Fruit fly (Drosophila melanogaster): ENCODE data around the gene CG10300.

The CG10300 gene

DNA sequence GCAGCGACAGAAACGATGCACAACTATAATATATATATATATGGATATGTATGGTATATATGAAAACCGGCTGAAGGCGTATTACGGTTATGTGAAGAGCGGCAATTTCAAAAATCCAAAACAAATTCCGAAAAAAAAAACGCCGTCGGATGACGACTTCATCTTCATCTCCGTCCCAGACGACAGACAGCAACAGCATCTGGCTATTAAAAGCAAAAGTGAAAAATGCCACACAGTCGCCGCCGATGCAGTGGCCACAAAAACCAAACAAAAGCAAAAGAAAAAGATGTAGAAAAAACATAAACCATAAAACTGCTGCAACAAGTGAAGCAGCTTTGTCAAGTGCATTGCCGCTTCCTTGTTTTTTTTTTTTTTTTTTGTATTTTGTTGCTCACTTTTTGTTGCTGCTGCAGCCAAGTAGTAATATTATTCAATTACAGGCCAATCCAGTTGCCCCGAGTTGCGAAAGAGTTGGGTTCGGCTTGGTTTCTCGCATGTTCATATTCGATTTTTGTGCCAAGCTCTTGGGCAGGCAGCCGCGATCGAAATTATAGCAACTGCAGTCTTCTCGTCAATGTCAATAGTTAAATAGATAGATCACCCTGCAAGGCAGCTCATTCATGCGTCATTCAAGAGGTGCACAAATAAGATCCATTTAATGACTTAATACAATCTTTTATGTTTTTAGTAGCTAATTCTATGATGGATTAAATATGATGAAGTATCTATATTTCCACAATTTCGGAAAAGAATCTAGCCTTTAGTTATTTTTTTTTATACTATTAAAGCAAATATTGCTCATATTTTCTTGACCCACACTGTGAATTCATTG, 23.5 kb downstream of the CG10300 start (continued):
- TF ChIP-seq CG10631 (GFP tag; optimal IDR thresholded peaks at IDR 0.05) = no peak
- TF ChIP-seq CG31627 (GFP tag; optimal IDR thresholded peaks at IDR 0.05) = no peak
- no peak for TF ChIP-seq fd59A (GFP tag; optimal IDR thresholded peaks at IDR 0.05)
- peak; percentile 65 for TF ChIP-seq eg (GFP tag; IDR thresholded peaks at IDR 0.05)
- no peak for TF ChIP-seq Ets96B (tag; optimal IDR thresholded peaks at IDR 0.05)
- peak; percentile 19 for TF ChIP-seq Lpt (GFP tag; optimal IDR thresholded peaks at IDR 0.05)
- TF ChIP-seq CG7368 (GFP tag; optimal IDR thresholded peaks at IDR 0.05) = no peak
- TF ChIP-seq CG6163 (GFP tag; IDR thresholded peaks at IDR 0.05) = 0 out of 3 replicates have a peak, but pooled peaks have one; percentile 36
- no peak for TF ChIP-seq CG10669 (GFP tag; optimal IDR thresholded peaks at IDR 0.05)
- TF ChIP-seq CG15336 (GFP tag; IDR thresholded peaks at IDR 0.05) = peak; percentile 62
- TF ChIP-seq salr (GFP tag; optimal IDR thresholded peaks at IDR 0.05) = peak in 1 of 2 experiments; percentile 38
- peak; percentile 72 for TF ChIP-seq CG8119 (GFP tag; IDR thresholded peaks at IDR 0.05)
- TF ChIP-seq vri (GFP tag; optimal IDR thresholded peaks at IDR 0.05) = no peak
- peak; percentile 15 to 44 for TF ChIP-seq ss (GFP tag; optimal IDR thresholded peaks at IDR 0.05)
- TF ChIP-seq topi (GFP tag; optimal IDR thresholded peaks at IDR 0.05) = no peak
- TF ChIP-seq dac (GFP tag; optimal IDR thresholded peaks at IDR 0.05) = peak; percentile 21
- TF ChIP-seq CG6808 (GFP tag; optimal IDR thresholded peaks at IDR 0.05) = peak; percentile 14
- TF ChIP-seq fd85E (GFP tag; optimal IDR thresholded peaks at IDR 0.05) = no peak
- peak; percentile 29 for TF ChIP-seq CG4318 (GFP tag; optimal IDR thresholded peaks at IDR 0.05)
- no peak for TF ChIP-seq acj6 (GFP tag; optimal IDR thresholded peaks at IDR 0.05)
- TF ChIP-seq pdm3 (GFP tag; optimal IDR thresholded peaks at IDR 0.05) = peak; percentile 23

DNA sequence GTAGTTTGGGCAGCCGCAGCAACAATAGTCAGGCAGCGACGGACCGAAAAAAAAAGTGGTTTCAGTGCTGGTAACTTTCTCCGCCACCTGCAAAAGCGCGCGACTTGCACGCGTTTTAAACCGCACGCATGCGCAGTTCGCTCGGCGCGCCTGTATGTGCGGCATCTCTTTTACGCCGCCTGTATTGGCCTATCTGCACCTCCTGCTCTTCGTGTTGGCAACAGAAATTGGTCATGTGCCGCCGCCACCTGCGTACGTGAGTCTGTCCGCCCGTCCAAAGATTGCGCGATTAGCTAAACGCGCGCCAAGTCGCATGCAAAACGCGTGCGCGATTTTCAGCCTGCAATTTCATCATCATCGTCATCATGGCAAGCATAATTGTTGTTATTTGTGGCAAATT, 24.3 kb downstream of the CG10300 start:
- TF ChIP-seq Eip78C (GFP tag) (peak; percentile 36), CG10631 (GFP tag; optimal IDR thresholded peaks at IDR 0.05) (no peak), ss (GFP tag; optimal IDR thresholded peaks at IDR 0.05) (peak in 1 of 2 experiments; percentile 11), CG6163 (GFP tag; IDR thresholded peaks at IDR 0.05) (0 out of 3 replicates have a peak, but pooled peaks have one; percentile 10), CG31627 (GFP tag; optimal IDR thresholded peaks at IDR 0.05) (no peak), acj6 (GFP tag; optimal IDR thresholded peaks at IDR 0.05) (no peak), CG6792 (GFP tag; optimal IDR thresholded peaks at IDR 0.05) (no peak), Sox15 (GFP tag; optimal IDR thresholded peaks at IDR 0.05) (no peak)

DNA sequence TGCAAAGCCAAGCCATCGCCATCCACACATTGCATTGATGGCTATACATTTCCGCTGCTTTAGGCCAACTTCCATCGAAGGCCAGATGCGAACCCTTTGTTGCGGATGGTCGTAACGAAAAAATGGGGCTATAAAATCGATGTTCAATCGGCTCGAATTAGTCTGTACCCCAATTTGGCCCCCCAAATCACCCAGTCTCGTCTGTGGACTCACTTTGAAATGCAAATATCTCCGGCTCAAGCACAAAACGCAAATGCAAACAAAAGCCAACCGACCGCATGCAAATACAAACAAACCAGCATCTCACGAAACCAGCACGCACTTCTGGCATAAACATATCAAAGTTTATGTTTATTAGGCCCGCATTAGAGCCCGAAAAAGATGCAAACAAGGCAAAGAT, 25.0 kb downstream of the CG10300 start:
- TF ChIP-seq fkh (GFP tag; optimal IDR thresholded peaks at IDR 0.05) (peak; percentile 56), CG31627 (GFP tag; optimal IDR thresholded peaks at IDR 0.05) (no peak)

DNA sequence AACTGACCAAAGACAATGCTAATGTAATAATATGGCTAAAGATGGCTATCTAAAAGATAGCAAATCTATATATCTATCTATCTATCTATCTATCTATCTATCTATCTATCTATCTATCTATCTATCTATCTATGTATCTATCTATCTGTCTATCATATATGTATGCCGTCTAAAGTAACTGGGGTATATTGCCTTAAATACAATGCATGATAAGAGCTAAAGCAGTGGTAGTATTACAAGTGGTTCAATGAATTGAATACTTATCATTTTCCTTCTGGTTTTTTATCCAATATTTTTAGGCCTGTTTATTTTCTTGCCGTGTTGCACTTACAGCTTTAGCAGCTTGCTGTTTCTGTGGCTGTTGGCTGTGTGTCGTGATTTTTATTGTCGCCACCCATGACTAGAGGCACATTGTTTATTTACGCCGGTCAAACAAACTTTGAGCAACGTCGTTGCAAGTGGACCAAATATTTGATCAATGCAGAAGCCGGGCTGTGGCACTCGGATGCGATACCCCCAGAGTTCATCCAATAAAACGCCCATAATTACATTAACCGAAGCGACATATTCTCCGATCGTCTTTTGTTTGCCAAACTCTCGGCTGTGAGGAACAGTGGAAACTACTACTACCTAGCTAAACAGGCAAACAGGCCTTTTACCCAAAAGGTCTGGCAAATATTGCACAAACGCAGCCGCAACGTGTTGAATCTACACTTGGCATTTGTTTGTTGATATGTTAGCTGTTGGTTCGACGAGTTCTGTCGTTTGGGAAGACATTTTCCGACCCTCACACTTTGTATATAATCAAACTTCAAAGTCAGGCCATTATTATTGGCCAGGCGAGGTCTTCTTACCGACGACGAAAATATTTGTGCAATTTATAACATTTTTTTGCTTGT, 26.6 kb downstream of the CG10300 start:
- TF ChIP-seq CG8319 (GFP tag; optimal IDR thresholded peaks at IDR 0.05) = no peak
- TF ChIP-seq achi (GFP tag; optimal IDR thresholded peaks at IDR 0.05) = peak; percentile 55
- no peak for TF ChIP-seq Lpt (GFP tag; optimal IDR thresholded peaks at IDR 0.05)
- TF ChIP-seq Eip75B (GFP tag; optimal IDR thresholded peaks at IDR 0.05) = no peak
- no peak for TF ChIP-seq CG1621 (tag; optimal IDR thresholded peaks at IDR 0.05)
- no peak for TF ChIP-seq Sox15 (GFP tag; optimal IDR thresholded peaks at IDR 0.05)
- TF ChIP-seq CG3032 (tag; optimal IDR thresholded peaks at IDR 0.05) = peak; percentile 4
- peak; percentile 55 for TF ChIP-seq CG6808 (GFP tag; optimal IDR thresholded peaks at IDR 0.05)
- peak in 1 of 2 experiments; percentile 50 for TF ChIP-seq ss (GFP tag; optimal IDR thresholded peaks at IDR 0.05)
- peak; percentile 33 for TF ChIP-seq OdsH (GFP tag; optimal IDR thresholded peaks at IDR 0.05)
- TF ChIP-seq acj6 (GFP tag; optimal IDR thresholded peaks at IDR 0.05) = peak; percentile 25
- TF ChIP-seq spab (GFP tag; optimal IDR thresholded peaks at IDR 0.05) = peak; percentile 46
- TF ChIP-seq CG9139 (GFP tag; optimal IDR thresholded peaks at IDR 0.05) = peak; percentile 1
- peak; percentile 46 for TF ChIP-seq CG10669 (GFP tag; optimal IDR thresholded peaks at IDR 0.05)
- peak; percentile 11 for TF ChIP-seq Sox14 (GFP tag; optimal IDR thresholded peaks at IDR 0.05)
- peak; percentile 26 for TF ChIP-seq CG10631 (GFP tag; optimal IDR thresholded peaks at IDR 0.05)
- TF ChIP-seq Ets96B (tag; optimal IDR thresholded peaks at IDR 0.05) = peak; percentile 28
- no peak for TF ChIP-seq Met (GFP tag; optimal IDR thresholded peaks at IDR 0.05)
- peak; percentile 16 for TF ChIP-seq pdm3 (GFP tag; optimal IDR thresholded peaks at IDR 0.05)
- peak; percentile 73 for TF ChIP-seq Hr4 (GFP tag; optimal IDR thresholded peaks at IDR 0.05)
- peak; percentile 17 for TF ChIP-seq CG3919 (GFP tag; optimal IDR thresholded peaks at IDR 0.05)
- no peak for TF ChIP-seq CG16779 (tag; optimal IDR thresholded peaks at IDR 0.05)
- peak; percentile 48 for TF ChIP-seq CG15336 (GFP tag; IDR thresholded peaks at IDR 0.05)
- no peak for TF ChIP-seq Smox (GFP tag; optimal IDR thresholded peaks at IDR 0.05)
- peak; percentile 50 for TF ChIP-seq CG34406 (GFP tag; optimal IDR thresholded peaks at IDR 0.05)
- TF ChIP-seq dac (GFP tag; optimal IDR thresholded peaks at IDR 0.05) = peak; percentile 1
